Worm (Caenorhabditis elegans) whole organism, L4 larva: Measurements from ENCODE around the gene C02G6.2.

Experiments used
- ceh-82 ChIP-seq: sonication (generic microtip); optimal IDR thresholded peaks from 2 replicates; lab custom pipeline; 2017; ENCODE audit warnings: missing biosample characterization, missing genetic modification characterization
- dpl-1 ChIP-seq: fragments of 150-350 bp; optimal IDR thresholded peaks from 2 replicates; lab custom pipeline; 2014; ENCODE audit warnings: missing biosample characterization, missing genetic modification reagents, missing genetic modification characterization
- fkh-10 ChIP-seq: fragments of 150-350 bp; optimal IDR thresholded peaks from 2 replicates; lab custom pipeline; 2014; ENCODE audit warnings: missing biosample characterization, missing genetic modification reagents, missing genetic modification characterization

DNA sequence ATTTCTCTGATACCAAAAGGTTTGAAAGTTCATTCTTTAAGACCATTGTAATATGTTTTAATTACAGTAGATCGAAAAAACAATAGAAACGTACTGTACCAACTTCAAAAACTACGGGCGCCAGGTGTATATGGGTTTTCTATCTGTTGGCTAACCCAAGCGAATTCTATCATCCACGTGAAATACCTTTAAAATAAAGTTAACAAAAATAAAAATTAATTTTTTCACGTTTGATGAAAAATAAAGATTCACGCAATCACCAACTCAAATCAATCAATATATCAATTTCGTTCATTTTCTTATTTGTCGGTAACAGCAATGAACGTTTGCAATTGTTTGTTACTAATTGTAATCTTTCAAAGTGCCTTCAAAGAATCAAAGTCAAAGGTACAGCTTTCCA lies 35.2 kb downstream of the C02G6.2 start, which contains the start of gene C04E6.4:
- TF ChIP-seq fkh-10 = no peak
- no peak for TF ChIP-seq ceh-82
- TF ChIP-seq dpl-1 (GFP tag; lab: Kevin White, UChicago) = no peak
